Fruit fly (Drosophila melanogaster) whole organism, adult: ENCODE measurements around the gene gt.

ENCODE experiments used
- CG11617 ChIP-seq: fragments of 200-800 bp; sonication (Bioruptor generic); optimal IDR thresholded peaks from 2 replicates; lab custom pipeline; 2017; ENCODE audit warnings: mild to moderate bottlenecking, missing biosample characterization, missing genetic modification reagents, missing genetic modification characterization
- CG12768 ChIP-seq: fragments of 200-800 bp; sonication (Bioruptor generic); optimal IDR thresholded peaks from 2 replicates; lab custom pipeline; 2017; ENCODE audit warnings: missing biosample characterization, missing genetic modification characterization, mild to moderate bottlenecking, moderate library complexity, missing genetic modification reagents
- CG14711 ChIP-seq: fragments of 200-800 bp; sonication (Bioruptor generic); optimal IDR thresholded peaks from 2 replicates; lab custom pipeline; 2018; ENCODE audit warnings: missing biosample characterization, mild to moderate bottlenecking, missing genetic modification characterization, moderate library complexity
- CG1620 ChIP-seq: fragments of 200-800 bp; sonication (Bioruptor generic); optimal IDR thresholded peaks from 2 replicates; lab custom pipeline; 2016; ENCODE audit warnings: missing biosample characterization, missing genetic modification characterization
- CG33017 ChIP-seq: fragments of 200-800 bp; sonication (Bioruptor generic); optimal IDR thresholded peaks from 2 replicates; lab custom pipeline; 2018; ENCODE audit warnings: missing biosample characterization, mild to moderate bottlenecking, missing genetic modification characterization, moderate library complexity
- CG5204 ChIP-seq: fragments of 200-800 bp; sonication (Bioruptor generic); optimal IDR thresholded peaks from 2 replicates; lab custom pipeline; 2016; ENCODE audit warnings: missing biosample characterization, missing genetic modification characterization
- CG7045 ChIP-seq: fragments of 200-800 bp; sonication (Bioruptor generic); optimal IDR thresholded peaks from 2 replicates; lab custom pipeline; 2017; ENCODE audit warnings: missing biosample characterization, mild to moderate bottlenecking, missing genetic modification characterization
- CG7101 ChIP-seq: fragments of 200-800 bp; sonication (Bioruptor generic); optimal IDR thresholded peaks from 2 replicates; lab custom pipeline; 2018; ENCODE audit warnings: missing biosample characterization, mild to moderate bottlenecking, missing genetic modification characterization, moderate library complexity
- Clk ChIP-seq: fragments of 200-800 bp; sonication (Bioruptor generic); optimal IDR thresholded peaks from 2 replicates; lab custom pipeline; 2017; ENCODE audit warnings: missing biosample characterization, missing genetic modification characterization
- Crg-1 ChIP-seq: fragments of 200-800 bp; sonication (Bioruptor generic); optimal IDR thresholded peaks from 2 replicates; lab custom pipeline; 2016; ENCODE audit warnings: missing biosample characterization, missing genetic modification characterization
- Hr96 ChIP-seq: fragments of 200-800 bp; sonication (Bioruptor generic); optimal IDR thresholded peaks from 2 replicates; lab custom pipeline; 2016; ENCODE audit warnings: missing biosample characterization, missing genetic modification characterization
- Mnt ChIP-seq: fragments of 200-800 bp; sonication (Bioruptor generic); optimal IDR thresholded peaks from 2 replicates; lab custom pipeline; 2016; ENCODE audit warnings: missing biosample characterization, mild to moderate bottlenecking, missing genetic modification characterization
- bab1 ChIP-seq: fragments of 200-800 bp; sonication (Bioruptor generic); optimal IDR thresholded peaks from 3 replicates; lab custom pipeline; 2019; ENCODE audit warnings: missing biosample characterization, mild to moderate bottlenecking, missing genetic modification characterization, moderate library complexity
- cic ChIP-seq: fragments of 200-800 bp; sonication (Bioruptor generic); optimal IDR thresholded peaks from 2 replicates; lab custom pipeline; 2017; ENCODE audit warnings: missing biosample characterization, mild to moderate bottlenecking, missing genetic modification characterization, moderate library complexity
- cnc ChIP-seq, 2 experiments: fragments of >200 bp; optimal IDR thresholded peaks; 2 replicates each; lab custom pipeline; 2017
- kay ChIP-seq: fragments of 200-800 bp; sonication (Bioruptor generic); peaks from one replicate; lab custom pipeline; 2016; ENCODE audit warnings: missing biosample characterization, missing genetic modification characterization, borderline replicate concordance
- ovo ChIP-seq: fragments of 200-800 bp; sonication (Bioruptor generic); optimal IDR thresholded peaks from 2 replicates; lab custom pipeline; 2016; ENCODE audit warnings: missing biosample characterization, missing genetic modification characterization
- pad ChIP-seq: fragments of 200-800 bp; sonication (Bioruptor generic); optimal IDR thresholded peaks from 3 replicates; lab custom pipeline; 2017; ENCODE audit warnings: missing biosample characterization, missing genetic modification characterization, mild to moderate bottlenecking, moderate library complexity, missing genetic modification reagents
- tj ChIP-seq: fragments of 200-800 bp; sonication (Bioruptor generic); optimal IDR thresholded peaks from 3 replicates; lab custom pipeline; 2017; ENCODE audit warnings: missing biosample characterization, mild to moderate bottlenecking, missing genetic modification characterization, moderate library complexity
- toe ChIP-seq: fragments of 200-800 bp; sonication (Bioruptor generic); optimal IDR thresholded peaks from 2 replicates; lab custom pipeline; 2016; ENCODE audit warnings: missing biosample characterization, missing genetic modification characterization

The gt gene

DNA sequence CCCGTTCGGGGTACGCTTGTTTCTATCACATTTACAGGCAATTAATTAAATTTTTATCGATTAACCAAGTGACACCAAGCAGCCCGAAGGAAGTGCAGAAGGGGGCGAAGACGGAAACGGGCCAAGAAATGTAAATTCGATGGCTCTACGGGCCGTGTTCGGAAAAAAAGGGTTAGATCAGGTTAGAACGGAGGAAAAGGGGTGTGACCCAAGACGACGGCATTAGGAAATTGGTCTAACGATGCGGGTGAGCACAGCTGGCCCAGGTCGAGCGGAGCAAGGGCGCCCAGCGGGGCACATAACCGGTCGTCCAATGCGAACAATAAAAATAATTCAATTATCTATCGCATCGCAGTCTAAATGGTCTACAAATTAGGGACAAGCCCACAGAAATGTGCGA is 29.3 kb downstream of the gt start:
- TF ChIP-seq CG7045 (GFP tag; lab: Kevin White, UChicago) (no peak), ovo (GFP tag; lab: Kevin White, UChicago) (no peak), CG11617 (no peak), bab1 (GFP tag; lab: Kevin White, UChicago) (no peak), CG7101 (tag; lab: Kevin White, UChicago) (no peak), CG12768 (GFP tag; lab: Kevin White, UChicago) (no peak), kay (GFP tag; lab: Kevin White, UChicago) (no peak)

DNA sequence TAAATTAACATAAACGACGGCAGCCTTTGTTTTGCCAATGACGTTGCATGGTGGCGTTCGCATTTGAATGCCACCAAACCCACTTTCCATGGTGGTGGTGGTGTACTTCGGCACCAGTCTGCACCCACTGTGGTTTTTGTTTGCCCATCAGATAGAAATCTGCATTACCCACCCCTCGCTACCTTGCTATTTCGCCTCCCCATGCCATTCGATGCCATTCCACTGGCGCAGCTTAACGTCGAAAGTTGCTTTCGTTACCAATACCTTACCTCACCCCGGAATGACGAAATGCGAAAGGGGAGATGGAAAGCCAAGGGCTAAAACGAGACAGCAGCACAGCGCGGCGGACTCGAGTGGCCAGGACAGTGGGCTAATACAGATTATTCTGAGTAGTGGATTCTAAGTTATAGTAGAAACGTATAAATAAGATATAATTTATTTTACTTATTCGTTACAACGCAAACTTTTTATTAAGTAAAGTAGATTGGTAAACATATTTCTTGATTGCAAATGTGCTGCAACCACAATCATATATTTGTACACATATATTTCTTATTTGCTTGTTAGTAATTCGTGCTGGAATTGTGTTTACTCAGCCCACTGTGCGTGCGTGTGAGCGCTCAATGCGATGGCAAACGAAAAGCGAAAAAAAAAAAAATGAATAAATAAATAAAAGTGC is 32.4 kb downstream of the gt start:
- no peak for TF ChIP-seq kay (GFP tag; lab: Kevin White, UChicago)
- no peak for TF ChIP-seq Clk (GFP tag; lab: Kevin White, UChicago)
- no peak for TF ChIP-seq CG1620 (GFP tag; lab: Kevin White, UChicago)
- TF ChIP-seq Crg-1 (GFP tag; lab: Kevin White, UChicago): no peak
- no peak for TF ChIP-seq CG7101 (tag; lab: Kevin White, UChicago)
- no peak for TF ChIP-seq CG14711 (tag; lab: Kevin White, UChicago)
- TF ChIP-seq CG12768 (GFP tag; lab: Kevin White, UChicago): no peak
- no peak for TF ChIP-seq CG7045 (GFP tag; lab: Kevin White, UChicago)
- no peak for TF ChIP-seq cnc (optimal IDR thresholded peaks at IDR 0.05; lab: Kevin White, UChicago)
- TF ChIP-seq CG33017: no peak
- TF ChIP-seq cic: no peak
- no peak for TF ChIP-seq ovo (GFP tag; lab: Kevin White, UChicago)
- no peak for TF ChIP-seq CG5204 (GFP tag; lab: Kevin White, UChicago)
- TF ChIP-seq tj (GFP tag; lab: Kevin White, UChicago): no peak
- no peak for TF ChIP-seq CG11617
- TF ChIP-seq Mnt: no peak
- TF ChIP-seq Hr96: no peak
- TF ChIP-seq bab1 (GFP tag; lab: Kevin White, UChicago): no peak

DNA sequence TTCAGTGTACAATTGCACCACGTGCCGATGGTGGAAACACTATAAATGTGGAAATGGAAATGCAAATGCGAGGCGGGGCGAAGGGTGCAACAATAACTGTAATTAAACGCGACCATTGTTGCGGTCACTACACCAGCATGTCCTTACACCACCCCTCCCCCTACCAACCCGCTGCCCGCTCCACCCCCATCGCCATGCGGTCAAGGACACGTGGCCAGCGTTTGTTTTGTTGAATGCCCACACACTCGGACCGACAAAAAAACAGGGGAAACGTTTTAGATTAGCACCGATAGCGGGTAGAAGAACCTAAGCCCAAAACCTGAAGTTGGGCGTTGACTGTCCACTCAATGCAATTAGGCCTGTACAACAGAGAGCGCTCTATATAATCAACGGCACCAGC is 34.3 kb downstream of the gt start:
- TF ChIP-seq CG14711 (tag; lab: Kevin White, UChicago) (no peak), kay (GFP tag; lab: Kevin White, UChicago) (no peak), CG7045 (GFP tag; lab: Kevin White, UChicago) (no peak), bab1 (GFP tag; lab: Kevin White, UChicago) (no peak), Clk (GFP tag; lab: Kevin White, UChicago) (no peak), Hr96 (no peak), toe (GFP tag; lab: Kevin White, UChicago) (no peak), CG5204 (GFP tag; lab: Kevin White, UChicago) (no peak), Mnt (no peak), ovo (GFP tag; lab: Kevin White, UChicago) (no peak), CG7101 (tag; lab: Kevin White, UChicago) (no peak), cnc (optimal IDR thresholded peaks at IDR 0.05; lab: Kevin White, UChicago) (no peak)

DNA sequence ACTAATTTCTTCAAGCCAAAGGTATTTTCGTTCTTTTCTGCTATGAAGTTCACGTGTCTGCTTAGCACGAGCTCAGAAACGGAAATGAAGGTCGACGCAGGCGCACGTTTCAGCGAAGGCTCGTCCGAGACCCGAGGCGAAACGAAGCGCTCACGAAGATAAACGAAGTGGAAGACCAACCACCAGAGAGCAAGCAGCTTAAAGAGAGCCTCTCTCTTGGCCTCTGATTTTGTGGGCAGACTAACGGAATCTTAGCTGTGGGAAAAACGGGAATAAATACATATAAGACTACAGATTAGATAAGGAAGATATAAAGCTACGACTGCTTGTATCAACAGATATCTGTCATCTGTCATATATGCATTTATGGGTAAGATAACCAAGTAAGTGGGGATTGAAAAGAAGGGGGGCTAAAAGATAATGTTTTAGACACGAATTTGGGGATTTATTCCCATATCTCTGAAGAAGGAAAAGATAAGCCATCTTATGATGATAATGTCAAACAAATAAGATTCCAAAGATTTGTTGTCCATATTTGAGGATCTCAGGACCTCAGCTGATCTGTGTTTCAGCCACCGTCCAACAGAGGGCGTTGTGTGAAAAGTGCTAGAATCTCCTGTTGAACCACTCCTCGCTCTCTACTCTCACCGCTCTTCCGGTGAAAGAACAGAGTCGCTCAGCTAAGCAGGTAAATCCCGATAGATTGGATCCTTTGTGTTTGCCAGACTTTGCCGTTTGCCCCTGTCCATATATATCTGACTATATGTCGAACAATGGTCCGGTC is 41.0 kb downstream of the gt start, which contains the start of gene PsGEF:
TSS of gene PsGEF (minus strand) at position 86 of the 784 bp plus-strand sequence.
- no peak for TF ChIP-seq tj (GFP tag; lab: Kevin White, UChicago)
- no peak for TF ChIP-seq cic
- TF ChIP-seq Mnt: no peak
- no peak for TF ChIP-seq Crg-1 (GFP tag; lab: Kevin White, UChicago)
- no peak for TF ChIP-seq ovo (GFP tag; lab: Kevin White, UChicago)
- no peak for TF ChIP-seq cnc (optimal IDR thresholded peaks at IDR 0.05; lab: Kevin White, UChicago)
- no peak for TF ChIP-seq Hr96
- TF ChIP-seq Clk (GFP tag; lab: Kevin White, UChicago): no peak
- no peak for TF ChIP-seq CG33017
- no peak for TF ChIP-seq CG5204 (GFP tag; lab: Kevin White, UChicago)
- TF ChIP-seq kay (GFP tag; lab: Kevin White, UChicago): no peak
- TF ChIP-seq CG7101 (tag; lab: Kevin White, UChicago): no peak
- no peak for TF ChIP-seq CG12768 (GFP tag; lab: Kevin White, UChicago)
- TF ChIP-seq CG14711 (tag; lab: Kevin White, UChicago): no peak
- TF ChIP-seq CG11617: no peak
- no peak for TF ChIP-seq CG1620 (GFP tag; lab: Kevin White, UChicago)
- no peak for TF ChIP-seq pad
- no peak for TF ChIP-seq CG7045 (GFP tag; lab: Kevin White, UChicago)

DNA sequence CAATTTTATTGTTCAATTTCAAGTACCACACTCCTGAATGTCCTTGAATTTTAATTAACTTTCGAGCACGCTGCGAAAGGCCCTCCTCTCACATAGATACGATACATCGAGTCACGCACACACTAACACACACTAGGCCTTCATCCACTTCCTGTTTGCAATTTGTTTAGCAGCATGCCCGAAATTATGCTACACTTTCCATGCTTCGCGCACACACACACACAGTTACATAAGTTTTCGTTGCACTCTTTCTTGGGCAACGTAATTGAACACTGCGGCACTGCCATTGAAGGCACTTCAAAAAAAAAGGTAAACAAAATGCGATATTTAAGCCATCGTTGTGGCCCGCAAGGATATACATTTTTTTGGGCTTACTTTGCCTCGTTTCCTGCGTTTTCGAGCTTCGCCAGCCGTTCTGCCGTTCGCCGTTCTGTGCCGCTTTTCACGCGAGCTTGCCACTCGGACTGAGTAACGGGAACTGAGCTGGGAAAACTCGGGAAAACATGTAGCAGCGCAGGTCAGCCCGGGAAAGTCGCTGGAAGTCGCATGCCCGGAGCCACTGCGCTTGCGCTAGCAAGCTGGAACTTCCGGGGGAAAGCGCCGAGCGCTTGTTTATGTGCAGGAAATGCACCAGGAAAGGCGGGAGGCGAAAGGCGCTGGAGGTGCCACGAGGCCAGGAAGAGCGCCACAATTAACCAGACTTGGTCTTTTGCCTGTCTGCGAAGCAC is 45.5 kb downstream of the gt start:
- TF ChIP-seq cnc (optimal IDR thresholded peaks at IDR 0.05; lab: Kevin White, UChicago): no peak
